Worm (Caenorhabditis elegans) whole organism, late embryonic: Measurements from ENCODE around the gene T28B11.1.

Source experiments
- K02D7.2 ChIP-seq: sonication (generic microtip); optimal IDR thresholded peaks from 2 replicates; lab custom pipeline; 2017; ENCODE audit warnings: mild to moderate bottlenecking, missing genetic modification characterization, missing compliant biosample characterization
- elt-4 ChIP-seq: sonication (generic microtip); optimal IDR thresholded peaks from 2 replicates; lab custom pipeline; 2016; ENCODE audit warnings: missing genetic modification characterization, missing compliant biosample characterization
- fkh-10 ChIP-seq: fragments of 150-350 bp; optimal IDR thresholded peaks from 2 replicates; lab custom pipeline; 2014; ENCODE audit warnings: missing biosample characterization, missing genetic modification reagents, missing genetic modification characterization
- fkh-6 ChIP-seq: sonication (generic microtip); optimal IDR thresholded peaks from 2 replicates; lab custom pipeline; 2016; ENCODE audit warnings: missing genetic modification characterization, missing compliant biosample characterization
- pha-4 ChIP-seq: fragments of 150-350 bp; optimal IDR thresholded peaks from 2 replicates; lab custom pipeline; 2018; ENCODE audit warnings: missing biosample characterization, missing genetic modification reagents, missing genetic modification characterization
- tbx-7 ChIP-seq: sonication (generic microtip); optimal IDR thresholded peaks from 2 replicates; lab custom pipeline; 2016; ENCODE audit warnings: missing genotype, missing genetic modification characterization, missing compliant biosample characterization

DNA sequence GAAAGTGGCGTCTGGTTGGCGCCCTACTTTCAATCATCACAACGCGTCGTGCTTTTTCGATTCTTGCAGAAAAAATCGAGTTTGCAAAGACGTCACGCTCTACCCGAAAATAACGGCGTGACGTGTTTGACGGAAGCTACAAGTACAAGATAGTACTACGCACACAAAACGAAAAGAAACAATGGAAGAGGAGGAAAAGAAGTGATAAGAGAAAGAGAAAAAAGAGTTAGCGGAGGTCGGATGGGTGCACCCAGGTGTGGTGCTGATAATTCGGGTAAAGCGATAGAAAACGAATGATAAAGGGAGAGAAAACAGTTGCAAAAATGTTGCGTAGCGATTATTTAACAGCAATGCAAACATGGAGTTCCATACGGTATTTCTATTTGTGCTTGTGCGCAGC, 5.5 kb downstream of the T28B11.1 start:
- TF ChIP-seq tbx-7 (tag; lab: Kevin White, UChicago): no peak
- TF ChIP-seq fkh-10 (GFP tag; lab: Kevin White, UChicago): no peak
- no peak for TF ChIP-seq elt-4
- no peak for TF ChIP-seq K02D7.2 (tag; lab: Kevin White, UChicago)
- no peak for TF ChIP-seq fkh-6
- no peak for TF ChIP-seq pha-4 (tag; lab: Kevin White, UChicago)
